Fruit fly (Drosophila melanogaster) whole organism, wandering third instar larva: Measurements from ENCODE around the gene CG33278.

ENCODE experiments used
- Abd-B ChIP-seq: fragments of >200 bp; optimal IDR thresholded peaks from 2 replicates; lab custom pipeline; 2017; ENCODE audit warnings: missing biosample characterization, missing genetic modification characterization
- CG9705 ChIP-seq: fragments of 200-800 bp; sonication (Bioruptor generic); optimal IDR thresholded peaks from 2 replicates; lab custom pipeline; 2018; ENCODE audit warnings: missing biosample characterization, mild to moderate bottlenecking, missing genetic modification characterization
- CrebA ChIP-seq: fragments of 200-800 bp; sonication (Bioruptor generic); optimal IDR thresholded peaks from 2 replicates; lab custom pipeline; 2016; ENCODE audit warnings: missing biosample characterization, mild to moderate bottlenecking, missing genetic modification characterization, borderline replicate concordance
- Dfd ChIP-seq: fragments of >200 bp; optimal IDR thresholded peaks from 2 replicates; lab custom pipeline; 2017; ENCODE audit warnings: missing biosample characterization, missing genetic modification characterization
- Dif ChIP-seq: fragments of 200-275, 200-300 bp; sonication (Bioruptor generic); optimal IDR thresholded peaks from 2 replicates; lab custom pipeline; 2018; ENCODE audit warnings: missing biosample characterization, missing genetic modification characterization; ENCODE audit not compliant: partially characterized antibody
- GATAd ChIP-seq: sonication (Bioruptor generic); optimal IDR thresholded peaks from 2 replicates; lab custom pipeline; 2016; ENCODE audit warnings: missing biosample characterization, missing genetic modification characterization
- HLH106 ChIP-seq: fragments of 200-800 bp; optimal IDR thresholded peaks from 3 replicates; lab custom pipeline; 2019; ENCODE audit warnings: missing biosample characterization, mild to moderate bottlenecking, missing genetic modification characterization, moderate library complexity
- Hnf4 ChIP-seq: fragments of 200-800 bp; sonication (Bioruptor generic); optimal IDR thresholded peaks from 2 replicates; lab custom pipeline; 2016; ENCODE audit warnings: missing biosample characterization, mild to moderate bottlenecking, missing genetic modification characterization
- Hr78 ChIP-seq: fragments of >200 bp; optimal IDR thresholded peaks from 2 replicates; lab custom pipeline; 2017; ENCODE audit warnings: missing biosample characterization, missing genetic modification characterization
- Jra ChIP-seq: sonication (Bioruptor generic); optimal IDR thresholded peaks from 2 replicates; lab custom pipeline; 2016; ENCODE audit warnings: missing biosample characterization, missing genetic modification characterization
- Mio ChIP-seq: sonication (Bioruptor generic); optimal IDR thresholded peaks from 2 replicates; lab custom pipeline; 2016; ENCODE audit warnings: missing biosample characterization, missing genetic modification characterization
- Myc ChIP-seq: fragments of >200 bp; optimal IDR thresholded peaks from 2 replicates; lab custom pipeline; 2017
- N ChIP-seq: fragments of >200 bp; optimal IDR thresholded peaks from 2 replicates; lab custom pipeline; 2018; ENCODE audit warnings: missing biosample characterization, missing external identifiers, missing genetic modification characterization
- OdsH ChIP-seq: fragments of 200-800 bp; sonication (Bioruptor generic); optimal IDR thresholded peaks from 2 replicates; lab custom pipeline; 2016; ENCODE audit warnings: missing biosample characterization, mild to moderate bottlenecking, missing genetic modification characterization
- Rel ChIP-seq, 2 experiments: fragments of 200-800 bp; sonication (Bioruptor generic) in 1 of 2; optimal IDR thresholded peaks; 2 replicates in 1 of 2; 3 replicates in 1 of 2; lab custom pipeline; 2016 to 2019; ENCODE audit warnings: mild to moderate bottlenecking in 2 of 2, missing biosample characterization in 2 of 2, missing genetic modification characterization in 2 of 2, moderate library complexity in 1 of 2
- Sp1 ChIP-seq: fragments of 200-800 bp; sonication (Bioruptor generic); optimal IDR thresholded peaks from 3 replicates; lab custom pipeline; 2019; ENCODE audit warnings: missing biosample characterization, mild to moderate bottlenecking, missing genetic modification characterization, moderate library complexity
- Vsx2 ChIP-seq: fragments of 200-300, 225-300 bp; sonication (Bioruptor generic); optimal IDR thresholded peaks from 2 replicates; lab custom pipeline; 2018; ENCODE audit warnings: missing biosample characterization, missing genetic modification characterization; ENCODE audit not compliant: partially characterized antibody
- br ChIP-seq: fragments of 200-800 bp; sonication (Bioruptor generic); optimal IDR thresholded peaks from 2 replicates; lab custom pipeline; 2016; ENCODE audit warnings: missing biosample characterization, missing genetic modification characterization
- brk ChIP-seq: fragments of 200-800 bp; sonication (Bioruptor generic); optimal IDR thresholded peaks from 2 replicates; lab custom pipeline; 2016; ENCODE audit warnings: missing biosample characterization, mild to moderate bottlenecking, missing genetic modification characterization
- dl ChIP-seq, 2 experiments: fragments of 175-275, 200-275 bp in 1 of 2; fragments of 200-275 bp in 1 of 2; sonication (Bioruptor generic); optimal IDR thresholded peaks; lab custom pipeline; 2018; ENCODE audit warnings: mild to moderate bottlenecking in 2 of 2, missing biosample characterization in 2 of 2, missing genetic modification characterization in 2 of 2, moderate library complexity in 2 of 2; ENCODE audit not compliant: partially characterized antibody in 2 of 2, insufficient read depth in 1 of 2
- dmrt93B ChIP-seq: fragments of 200-800 bp; sonication (Bioruptor generic); optimal IDR thresholded peaks from 2 replicates; lab custom pipeline; 2018; ENCODE audit warnings: missing biosample characterization, mild to moderate bottlenecking, missing genetic modification characterization
- ey ChIP-seq: fragments of 200-800 bp; sonication (Bioruptor generic); optimal IDR thresholded peaks from 2 replicates; lab custom pipeline; 2016; ENCODE audit warnings: missing biosample characterization, missing genetic modification characterization
- fru ChIP-seq: fragments of 200-800 bp; sonication (Bioruptor generic); optimal IDR thresholded peaks from 3 replicates; lab custom pipeline; 2016; ENCODE audit warnings: missing biosample characterization, mild to moderate bottlenecking, missing genetic modification characterization
- jim ChIP-seq: fragments of 175-275, 200-325 bp; sonication (Bioruptor generic); optimal IDR thresholded peaks from 2 replicates; lab custom pipeline; 2016; ENCODE audit warnings: missing biosample characterization, mild to moderate bottlenecking, missing genetic modification characterization
- lola ChIP-seq: fragments of >200 bp; optimal IDR thresholded peaks from 2 replicates; lab custom pipeline; 2017; ENCODE audit warnings: missing biosample characterization, missing genetic modification characterization
- rgr ChIP-seq: fragments of 200-800 bp; sonication (Bioruptor generic); optimal IDR thresholded peaks from 3 replicates; lab custom pipeline; 2016; ENCODE audit warnings: missing biosample characterization, mild to moderate bottlenecking, missing genetic modification characterization
- sage ChIP-seq: fragments of 200-800 bp; sonication (Bioruptor generic); optimal IDR thresholded peaks from 2 replicates; lab custom pipeline; 2016; ENCODE audit warnings: missing biosample characterization, mild to moderate bottlenecking, missing genetic modification characterization
- tai ChIP-seq: sonication (Bioruptor generic); optimal IDR thresholded peaks from 2 replicates; lab custom pipeline; 2016; ENCODE audit warnings: missing biosample characterization, missing genetic modification characterization
- usp ChIP-seq: fragments of >200 bp; optimal IDR thresholded peaks from 2 replicates; lab custom pipeline; 2017; ENCODE audit warnings: missing biosample characterization, missing genetic modification characterization
- woc ChIP-seq: sonication (Bioruptor generic); optimal IDR thresholded peaks from 2 replicates; lab custom pipeline; 2016; ENCODE audit warnings: missing biosample characterization, mild to moderate bottlenecking, missing genetic modification characterization

CG33278 gene

DNA sequence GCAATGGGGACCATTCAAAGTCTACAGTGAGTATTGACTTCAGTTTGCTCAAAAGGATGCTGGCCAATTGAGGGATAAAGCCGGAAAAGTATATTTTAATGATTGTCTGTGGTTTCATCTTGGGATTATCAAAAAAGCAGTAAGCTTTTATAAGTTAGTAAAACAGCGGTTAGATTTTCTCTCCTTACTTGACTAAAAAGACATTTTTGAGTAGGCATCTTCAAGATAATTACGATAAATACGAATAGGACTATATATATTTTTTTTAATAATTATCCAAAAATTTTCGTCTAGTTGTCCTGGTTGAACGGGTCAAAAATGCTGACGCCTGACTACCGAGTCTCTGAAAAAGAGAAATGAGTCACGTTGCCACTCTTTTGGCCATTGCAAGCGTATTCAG lies at the start of gene CG33278:
Gene CG33278 (plus strand): TSS at position 301 of the 400 bp plus-strand sequence.
- TF ChIP-seq tai (GFP tag; lab: Kevin White, UChicago) (no peak), rgr (no peak), jim (GFP tag; lab: Kevin White, UChicago) (no peak), CrebA (GFP tag; lab: Kevin White, UChicago) (no peak), Abd-B (GFP tag; lab: Kevin White, UChicago) (no peak), br (GFP tag; lab: Kevin White, UChicago) (no peak), Vsx2 (no peak), N (GFP tag; lab: Kevin White, UChicago) (no peak), ey (GFP tag; lab: Kevin White, UChicago) (no peak), CG9705 (GFP tag; lab: Kevin White, UChicago) (no peak), Hr78 (GFP tag; lab: Kevin White, UChicago) (no peak), dl (GFP tag; optimal IDR thresholded peaks at IDR 0.05; lab: Kevin White, UChicago; ENCODE audit: insufficient read depth in 1 of 2, partially characterized antibody in 2 of 2) (no peak), HLH106 (no peak), Rel (GFP tag; optimal IDR thresholded peaks at IDR 0.05; lab: Kevin White, UChicago) (no peak), Rel (tag; optimal IDR thresholded peaks at IDR 0.05; lab: Kevin White, UChicago) (no peak), Dfd (GFP tag; lab: Kevin White, UChicago) (no peak), woc (GFP tag; lab: Kevin White, UChicago) (no peak), fru (GFP tag; lab: Kevin White, UChicago) (no peak)
- TF ChIP-seq, all 38 proteins: peak for 0

DNA sequence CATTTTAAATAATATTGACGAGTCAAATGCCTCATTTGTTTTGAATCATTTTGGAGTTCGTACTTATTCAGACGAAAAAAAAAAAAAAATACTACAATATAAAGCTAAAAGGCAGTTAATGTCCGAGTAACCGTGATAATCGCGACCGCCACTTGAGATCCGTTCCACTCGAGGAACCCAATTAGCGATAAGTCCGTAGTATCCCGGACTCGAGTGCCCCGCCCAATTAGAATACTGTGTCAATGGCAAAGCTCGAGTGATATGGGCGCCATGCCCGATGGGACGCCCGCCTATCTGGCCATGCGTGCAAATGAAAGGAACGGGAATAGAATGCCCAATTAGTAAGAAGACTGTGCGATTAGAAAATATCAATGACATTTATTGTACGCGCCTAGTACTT lies 48.7 kb upstream of the CG33278 start:
- TF ChIP-seq jim (GFP tag; lab: Kevin White, UChicago) (no peak), br (GFP tag; lab: Kevin White, UChicago) (no peak), usp (GFP tag; lab: Kevin White, UChicago) (no peak)

DNA sequence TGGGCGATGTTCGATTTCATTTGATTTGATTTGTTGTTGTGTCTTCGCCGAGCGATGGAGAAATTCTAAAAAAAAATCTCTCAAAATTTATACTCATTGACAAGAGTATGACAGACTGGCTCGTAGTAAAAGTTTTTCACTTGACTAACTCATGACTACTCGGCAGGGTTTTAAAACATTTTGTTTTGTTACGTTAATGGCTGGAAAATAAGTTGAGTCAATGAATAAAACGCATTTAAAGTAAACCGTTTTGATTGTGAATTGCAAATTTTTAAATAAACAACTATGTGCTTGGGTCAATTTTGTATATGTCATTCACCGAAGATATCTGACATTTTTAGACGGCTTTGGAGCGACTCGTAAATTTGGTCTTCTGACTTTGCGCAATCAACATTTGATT lies 46.6 kb upstream of the CG33278 start, which contains the start of gene CG8560:
Gene CG8560 (minus strand): TSS at position 101 of the 400 bp plus-strand sequence.
- no peak for TF ChIP-seq Sp1 (GFP tag; lab: Kevin White, UChicago)

- no peak for TF ChIP-seq tai (GFP tag; lab: Kevin White, UChicago)
- TF ChIP-seq Mio (GFP tag; lab: Kevin White, UChicago), result no peak
- TF ChIP-seq brk (GFP tag; lab: Kevin White, UChicago), result no peak
- TF ChIP-seq lola (GFP tag; lab: Kevin White, UChicago), result no peak
- TF ChIP-seq dmrt93B (GFP tag; lab: Kevin White, UChicago), result no peak
- no peak for TF ChIP-seq usp (GFP tag; lab: Kevin White, UChicago)
- no peak for TF ChIP-seq HLH106
These were observed 28.1 kb upstream of the CG33278 start for dm6 chr3L:7422578-7422977.

DNA sequence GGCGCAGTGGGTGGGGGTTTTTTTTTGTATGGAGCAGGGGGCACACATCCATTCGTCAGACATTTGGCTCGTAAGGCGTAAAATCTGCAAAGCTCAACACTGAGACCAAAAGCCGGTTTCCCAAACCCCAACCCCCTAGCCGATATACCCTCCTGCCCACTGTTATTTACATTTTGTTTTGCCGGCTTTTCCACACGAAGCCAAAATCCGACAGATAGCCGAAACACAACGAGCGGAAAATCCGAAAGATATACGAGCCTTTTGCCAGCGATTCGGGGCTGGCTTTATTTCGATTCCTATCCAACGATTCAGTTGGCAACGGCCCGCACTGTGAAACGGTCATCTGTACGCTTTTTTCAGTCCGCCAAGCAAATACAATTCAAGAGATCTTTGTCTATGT lies 27.1 kb upstream of the CG33278 start, which contains the start of gene CG42458:
Gene CG42458 (plus strand): TSS at position 311 of the 400 bp plus-strand sequence.
- TF ChIP-seq ey (GFP tag; lab: Kevin White, UChicago) (no peak), usp (GFP tag; lab: Kevin White, UChicago) (no peak), brk (GFP tag; lab: Kevin White, UChicago) (no peak), fru (GFP tag; lab: Kevin White, UChicago) (no peak), br (GFP tag; lab: Kevin White, UChicago) (no peak), Vsx2 (no peak), Jra (no peak), N (GFP tag; lab: Kevin White, UChicago) (no peak), Myc (lab: Kevin White, UChicago) (no peak), jim (GFP tag; lab: Kevin White, UChicago) (no peak), OdsH (GFP tag; lab: Kevin White, UChicago) (no peak), dl (GFP tag; optimal IDR thresholded peaks at IDR 0.05; lab: Kevin White, UChicago; ENCODE audit: insufficient read depth in 1 of 2, partially characterized antibody in 2 of 2) (no peak), GATAd (GFP tag; lab: Kevin White, UChicago) (no peak), CrebA (GFP tag; lab: Kevin White, UChicago) (no peak), woc (GFP tag; lab: Kevin White, UChicago) (no peak), Rel (GFP tag; optimal IDR thresholded peaks at IDR 0.05; lab: Kevin White, UChicago) (no peak), Rel (tag; optimal IDR thresholded peaks at IDR 0.05; lab: Kevin White, UChicago) (no peak), Hnf4 (no peak), Dif (GFP tag; lab: Kevin White, UChicago) (no peak), sage (GFP tag; lab: Kevin White, UChicago) (no peak), tai (GFP tag; lab: Kevin White, UChicago) (no peak)
